Fruit fly (Drosophila melanogaster) Kc167 (cell line): Measurements from ENCODE around the gene CG6012.

ENCODE experiments used
- Sin3A ChIP-seq: fragments of >200 bp; optimal IDR thresholded peaks from 2 replicates; lab custom pipeline; 2018; ENCODE audit warnings: missing external identifiers
- h ChIP-seq: fragments of >200 bp; optimal IDR thresholded peaks from 3 replicates; lab custom pipeline; 2018; ENCODE audit warnings: missing external identifiers
- insv ChIP-seq: fragments of >200 bp; optimal IDR thresholded peaks from 3 replicates; lab custom pipeline; 2018; ENCODE audit warnings: missing external identifiers
- psq ChIP-seq: fragments of >200 bp; optimal IDR thresholded peaks from 2 replicates; lab custom pipeline; 2017; ENCODE audit warnings: missing external identifiers
- ttk ChIP-seq: sonication (Bioruptor generic); optimal IDR thresholded peaks from 2 replicates; lab custom pipeline; 2017; ENCODE audit warnings: missing external identifiers

- TF ChIP-seq psq (no peak), h (lab: Kevin White, UChicago) (no peak), ttk (lab: Kevin White, UChicago) (no peak), insv (lab: Kevin White, UChicago) (no peak), Sin3A (no peak)
Measured at dm6 chr2L:16879288-16879687, 18.0 kb upstream of the CG6012 start, which contains the start of the genes CG32832, CG31743 and CG34313.
